Worm (Caenorhabditis elegans) whole organism, L1 larva: Measurements from ENCODE around the gene F49F1.5.

Experiments
- ces-1 ChIP-seq: fragments of 150-350 bp; optimal IDR thresholded peaks from 2 replicates; lab custom pipeline; 2014; ENCODE audit warnings: missing biosample characterization, missing genetic modification reagents, missing genetic modification characterization
- dpl-1 ChIP-seq, 3 experiments: fragments of 150-350 bp in 2 of 3; sonication (generic microtip) in 1 of 3; optimal IDR thresholded peaks; 2 replicates each; lab custom pipeline; 2014 to 2017; ENCODE audit warnings: missing biosample characterization in 3 of 3, missing genetic modification characterization in 3 of 3, missing genetic modification reagents in 3 of 3
- egl-27 ChIP-seq, 2 experiments: fragments of 150-350 bp in 1 of 2; sonication (generic microtip); optimal IDR thresholded peaks; 3 replicates each; lab custom pipeline; 2017 to 2018; ENCODE audit warnings: missing biosample characterization in 2 of 2, missing genetic modification characterization in 2 of 2, missing genetic modification reagents in 2 of 2
- elt-2 ChIP-seq: sonication (generic microtip); optimal IDR thresholded peaks from 2 replicates; lab custom pipeline; 2016; ENCODE audit warnings: missing genetic modification characterization, mild to moderate bottlenecking, inconsistent platforms, missing compliant biosample characterization, missing genetic modification reagents
- lin-13 ChIP-seq: fragments of 150-350 bp; optimal IDR thresholded peaks from 2 replicates; lab custom pipeline; 2014; ENCODE audit warnings: missing biosample characterization, missing genetic modification reagents, missing genetic modification characterization
- lin-35 ChIP-seq, 2 experiments: fragments of 150-350 bp; optimal IDR thresholded peaks; 2 replicates each; lab custom pipeline; 2014; ENCODE audit warnings: missing biosample characterization in 2 of 2, missing genetic modification characterization in 2 of 2, missing genetic modification reagents in 2 of 2
- mep-1 ChIP-seq: fragments of 150-350 bp; optimal IDR thresholded peaks from 2 replicates; lab custom pipeline; 2014; ENCODE audit warnings: missing biosample characterization, missing genetic modification characterization

DNA sequence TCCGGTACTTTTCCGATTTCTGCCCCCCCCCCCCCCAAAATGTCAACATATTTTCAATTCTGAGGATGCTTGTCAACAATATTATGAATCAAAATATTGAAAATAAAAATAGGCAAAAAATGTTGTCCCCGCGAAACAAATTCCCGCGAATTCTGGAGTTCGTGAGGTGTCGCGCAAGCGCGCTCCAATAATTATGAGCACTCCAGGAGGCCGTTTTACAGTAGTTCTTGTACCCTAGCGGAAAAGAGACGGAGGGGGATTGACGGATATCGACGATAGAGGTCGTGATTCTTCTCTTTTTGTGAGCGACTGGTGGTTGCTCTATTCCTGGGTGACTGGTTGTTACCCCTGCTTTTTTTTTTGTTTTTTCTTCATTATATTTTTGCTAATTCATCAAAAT, 49.4 kb downstream of the F49F1.5 start:
- TF ChIP-seq elt-2 (tag; lab: Kevin White, UChicago) (no peak), mep-1 (no peak), ces-1 (GFP tag; lab: Kevin White, UChicago) (no peak), egl-27 (tag; optimal IDR thresholded peaks at IDR 0.05; lab: Kevin White, UChicago) (no peak), lin-13 (GFP tag; lab: Kevin White, UChicago) (no peak), lin-35 (GFP tag; optimal IDR thresholded peaks at IDR 0.05; lab: Kevin White, UChicago) (no peak), dpl-1 (GFP tag; optimal IDR thresholded peaks at IDR 0.05; lab: Kevin White, UChicago) (no peak)
